Worm (Caenorhabditis elegans): ENCODE measurements around the gene Y50D4C.6.
A peak's percentile ranks its signal among the peaks of the same experiment; 100 is the strongest.

The Y50D4C.6 gene

DNA sequence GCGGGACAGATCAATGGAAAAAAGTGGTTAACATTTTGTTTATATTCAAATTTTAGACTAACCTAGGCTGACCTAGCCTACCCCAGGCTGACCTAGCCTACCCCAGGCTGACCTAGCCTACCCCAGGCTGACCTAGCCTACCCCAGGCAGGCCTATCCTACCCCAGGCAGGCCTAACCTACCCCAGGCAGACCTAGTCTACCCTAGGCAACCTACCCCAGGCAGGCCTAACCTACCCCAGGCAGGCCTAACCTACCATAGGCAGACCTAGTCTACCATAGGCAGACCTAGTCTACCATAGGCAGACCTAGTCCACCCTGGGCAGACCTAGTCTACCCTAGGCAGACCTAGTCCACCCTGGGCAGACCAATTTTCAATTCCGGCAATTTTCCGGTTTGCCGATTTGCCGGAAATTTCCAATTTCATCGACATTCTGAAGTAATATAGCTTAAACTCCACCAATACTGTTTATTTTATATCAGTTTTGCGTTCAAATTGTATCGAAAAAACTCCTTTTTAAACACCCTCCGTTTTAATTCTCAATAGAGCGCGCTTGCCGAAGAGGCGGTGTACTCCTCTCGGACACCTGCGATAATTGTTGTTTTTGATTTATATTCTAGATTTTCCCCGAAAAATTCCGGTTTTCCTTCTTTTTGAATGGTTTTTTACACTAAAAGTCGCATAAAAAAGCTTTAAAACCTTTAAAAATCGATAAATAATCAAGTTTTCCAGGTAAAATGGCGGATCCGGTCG is 45.3 kb downstream of the Y50D4C.6 start, which contains the start of gene trm-2A (continued):
- no peak for TF ChIP-seq zag-1 (tag; optimal IDR thresholded peaks at IDR 0.05)
- no peak for TF ChIP-seq R02D3.7 (tag; optimal IDR thresholded peaks at IDR 0.05)
- TF ChIP-seq dmd-6 (GFP tag; IDR thresholded peaks at IDR 0.05): peak; percentile 43; the same call in 1 of the 2 replicates
- peak in 1 of 2 experiments; percentile 17 for TF ChIP-seq mdl-1 (tag; optimal IDR thresholded peaks at IDR 0.05)
- no peak for TF ChIP-seq lim-7 (GFP tag; IDR thresholded peaks at IDR 0.05)
- TF ChIP-seq unc-62 (GFP tag; optimal IDR thresholded peaks at IDR 0.05 in 1 of 2): no peak
- no peak for TF ChIP-seq unc-62 (tag; optimal IDR thresholded peaks at IDR 0.05)
- no peak for TF ChIP-seq nhr-111 (GFP tag; optimal IDR thresholded peaks at IDR 0.05)
- no peak for TF ChIP-seq nhr-76 (tag; optimal IDR thresholded peaks at IDR 0.05)
- TF ChIP-seq spr-1 (tag; optimal IDR thresholded peaks at IDR 0.05): no peak
- no peak for TF ChIP-seq ceh-82 (tag; optimal IDR thresholded peaks at IDR 0.05)
- TF ChIP-seq zip-2 (tag; optimal IDR thresholded peaks at IDR 0.05): no peak
- TF ChIP-seq fos-1 (tag; optimal IDR thresholded peaks at IDR 0.05): no peak
- TF ChIP-seq zfp-3 (GFP tag; conservative IDR thresholded peaks at IDR 0.05): no peak
- TF ChIP-seq lin-1 (GFP tag; IDR thresholded peaks at IDR 0.05): no peak
- no peak for TF ChIP-seq ceh-62 (tag; optimal IDR thresholded peaks at IDR 0.05)
- TF ChIP-seq fkh-10 (GFP tag; optimal IDR thresholded peaks at IDR 0.05): no peak
- no peak for TF ChIP-seq nhr-25 (tag; optimal IDR thresholded peaks at IDR 0.05; ENCODE audit: borderline replicate concordance, insufficient read depth)
- TF ChIP-seq hlh-11 (tag; optimal IDR thresholded peaks at IDR 0.05): peak; percentile 52
- TF ChIP-seq zfp-2 (tag; optimal IDR thresholded peaks at IDR 0.05): no peak
- TF ChIP-seq nhr-102 (tag; optimal IDR thresholded peaks at IDR 0.05): peak; percentile 6
- TF ChIP-seq nhr-77 (tag; optimal IDR thresholded peaks at IDR 0.05): peak; percentile 44
- TF ChIP-seq mxl-3 (GFP tag; optimal IDR thresholded peaks at IDR 0.05): no peak
- TF ChIP-seq rbr-2 (tag; optimal IDR thresholded peaks at IDR 0.05): peak; percentile 54
- TF ChIP-seq mes-2 (tag; optimal IDR thresholded peaks at IDR 0.05; ENCODE audit: poor library complexity, severe bottlenecking): peak; percentile 93
- TF ChIP-seq aly-2 (tag; optimal IDR thresholded peaks at IDR 0.05): no peak
- TF ChIP-seq gei-8 (GFP tag; optimal IDR thresholded peaks at IDR 0.05): no peak
- no peak for TF ChIP-seq ces-1 (GFP tag; optimal IDR thresholded peaks at IDR 0.05)
- TF ChIP-seq aha-1 (tag): peak; percentile 89
- peak; percentile 49 for TF ChIP-seq duxl-1 (tag; optimal IDR thresholded peaks at IDR 0.05; ENCODE audit: poor library complexity)
- no peak for TF ChIP-seq tag-97 (GFP tag; IDR thresholded peaks at IDR 0.05)
- TF ChIP-seq attf-4 (tag; optimal IDR thresholded peaks at IDR 0.05): no peak
- TF ChIP-seq pha-4 (GFP tag; IDR thresholded peaks at IDR 0.05): no peak
- TF ChIP-seq pha-4 (tag; optimal IDR thresholded peaks at IDR 0.05): peak; percentile 43
- TF ChIP-seq nhr-237 (tag; optimal IDR thresholded peaks at IDR 0.05): no peak
- TF ChIP-seq lin-39 (tag; optimal IDR thresholded peaks at IDR 0.05): no peak
- peak; percentile 27 for TF ChIP-seq nhr-11 (tag; optimal IDR thresholded peaks at IDR 0.05)
- peak; percentile 60 for TF ChIP-seq dve-1 (tag; optimal IDR thresholded peaks at IDR 0.05; ENCODE audit: insufficient read depth)
- peak; percentile 95 for TF ChIP-seq dpl-1 (GFP tag; optimal IDR thresholded peaks at IDR 0.05)
- no peak for TF ChIP-seq snpc-1.2 (GFP tag; IDR thresholded peaks at IDR 0.05)
- no peak for TF ChIP-seq dmd-9 (GFP tag; IDR thresholded peaks at IDR 0.05)
- no peak for TF ChIP-seq tra-1 (GFP tag; IDR thresholded peaks at IDR 0.05)
- TF ChIP-seq ztf-11 (tag; optimal IDR thresholded peaks at IDR 0.05): no peak
- TF ChIP-seq lsy-2 (tag; optimal IDR thresholded peaks at IDR 0.05): peak in 1 of 2 experiments; percentile 87
- no peak for TF ChIP-seq ZK337.2 (GFP tag; IDR thresholded peaks at IDR 0.05)
- TF ChIP-seq Y75B8A.6 (GFP tag; IDR thresholded peaks at IDR 0.05): no peak
- peak in 1 of 2 experiments; percentile 47 for TF ChIP-seq hif-1 (tag; optimal IDR thresholded peaks at IDR 0.05)
- no peak for TF ChIP-seq ceh-44 (GFP tag; IDR thresholded peaks at IDR 0.05)
- TF ChIP-seq arid-1 (GFP tag; conservative IDR thresholded peaks at IDR 0.05): no peak
- TF ChIP-seq ztf-7 (tag; optimal IDR thresholded peaks at IDR 0.05): no peak
- no peak for TF ChIP-seq F37D6.2 (tag; optimal IDR thresholded peaks at IDR 0.05)

Measured in whole organism, L4 larva.